Fruit fly (Drosophila melanogaster) whole organism, larva: Measurements from ENCODE around the gene lds.

ENCODE experiments used
- noc ChIP-seq: fragments of 200-800 bp; sonication (Bioruptor generic); optimal IDR thresholded peaks from 3 replicates; lab custom pipeline; 2019; ENCODE audit warnings: missing biosample characterization, mild to moderate bottlenecking, missing genetic modification characterization, moderate library complexity

Gene lds

dm6 chr3R:7970640-7971039, 50.4 kb downstream of the lds start:
- TF ChIP-seq noc (tag; lab: Kevin White, UChicago) = no peak

dm6 chr3R:7972179-7972578, 51.9 kb downstream of the lds start:
- TF ChIP-seq noc (tag; lab: Kevin White, UChicago) = no peak

- TF ChIP-seq noc (tag; lab: Kevin White, UChicago) = no peak
Observed at dm6 chr3R:7973049-7973448, 52.8 kb downstream of the lds start.
